Fruit fly (Drosophila melanogaster) whole organism, pupa: Measurements from ENCODE around the gene Ras64B.

Experiments
- CG17806 ChIP-seq: fragments of 200-800 bp; sonication (Bioruptor generic); optimal IDR thresholded peaks from 2 replicates; lab custom pipeline; 2018; ENCODE audit warnings: missing biosample characterization, mild to moderate bottlenecking, missing genetic modification characterization, moderate library complexity
- CG8301 ChIP-seq: fragments of 200-800 bp; sonication (Bioruptor generic); optimal IDR thresholded peaks from 2 replicates; lab custom pipeline; 2018; ENCODE audit warnings: missing biosample characterization, mild to moderate bottlenecking, missing genetic modification characterization
- Pif1A ChIP-seq: fragments of 200-800 bp; sonication (Bioruptor generic); optimal IDR thresholded peaks from 3 replicates; lab custom pipeline; 2016; ENCODE audit warnings: missing biosample characterization, missing genetic modification characterization
- fd96Ca ChIP-seq: fragments of 200-800 bp; sonication (Bioruptor generic); IDR thresholded peaks from 3 replicates; pipeline ENCODE4 v1.3.6; 2022; ENCODE audit warnings: missing biosample characterization, missing genetic modification characterization
- rn ChIP-seq: fragments of 200-800 bp; sonication (Bioruptor generic); IDR thresholded peaks from 2 replicates; pipeline ENCODE4 v1.3.6; 2022; ENCODE audit warnings: missing biosample characterization, missing genetic modification characterization

DNA sequence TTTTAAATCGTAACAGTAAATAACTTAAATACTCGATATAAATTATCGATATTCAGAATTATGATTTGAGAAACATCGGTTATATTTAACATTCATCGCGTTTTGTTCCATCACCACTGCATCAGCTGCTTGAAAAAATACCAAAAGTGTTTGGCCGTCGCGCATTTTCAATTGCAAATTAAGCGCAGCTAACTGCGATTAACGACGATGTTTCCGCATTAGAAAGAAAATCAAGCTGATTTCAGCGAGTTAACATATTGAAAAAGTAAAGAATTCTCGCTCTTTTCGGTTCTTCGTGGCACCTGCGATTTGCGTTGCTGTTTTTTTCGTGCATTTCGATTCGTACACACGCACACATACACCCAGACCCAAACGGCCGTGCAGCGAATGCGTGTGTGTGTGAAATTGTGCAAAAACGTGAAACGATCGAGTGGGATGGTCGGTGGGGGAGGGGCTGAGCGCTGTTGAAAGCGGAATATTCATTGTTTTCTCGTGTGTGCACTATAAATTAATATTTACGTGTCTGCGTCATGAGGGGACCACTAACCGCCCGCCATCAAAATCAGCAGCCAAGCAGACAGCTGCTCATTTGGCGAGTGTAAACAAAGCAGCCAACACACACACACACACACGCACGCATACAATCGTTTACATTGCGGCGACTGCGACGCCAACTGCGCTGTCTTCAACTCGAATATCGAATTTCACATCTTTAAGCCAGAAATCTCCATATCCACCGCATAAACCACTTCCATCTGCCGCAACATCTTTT lies 30.6 kb upstream of the Ras64B start, which contains the start of gene Ack:
- TF ChIP-seq CG8301 (tag; lab: Kevin White, UChicago) (no peak), fd96Ca (GFP tag; lab: Robert Waterston, UW) (no peak; the same call in 2 of the 3 replicates), Pif1A (GFP tag; lab: Kevin White, UChicago) (no peak), rn (GFP tag; lab: Robert Waterston, UW) (no peak), CG17806 (no peak)
